Fruit fly (Drosophila melanogaster) whole organism, wandering third instar larva: ENCODE results near the gene Sgs3.

ENCODE experiments used
- Abd-B ChIP-seq: fragments of >200 bp; optimal IDR thresholded peaks from 2 replicates; lab custom pipeline; 2017; ENCODE audit warnings: missing biosample characterization, missing genetic modification characterization
- CG32264 ChIP-seq: fragments of 200-800 bp; sonication (Bioruptor generic); optimal IDR thresholded peaks from 2 replicates; lab custom pipeline; 2016; ENCODE audit warnings: missing biosample characterization, missing genetic modification characterization
- CG9705 ChIP-seq: fragments of 200-800 bp; sonication (Bioruptor generic); optimal IDR thresholded peaks from 2 replicates; lab custom pipeline; 2018; ENCODE audit warnings: missing biosample characterization, mild to moderate bottlenecking, missing genetic modification characterization
- CrebA ChIP-seq: fragments of 200-800 bp; sonication (Bioruptor generic); optimal IDR thresholded peaks from 2 replicates; lab custom pipeline; 2016; ENCODE audit warnings: missing biosample characterization, mild to moderate bottlenecking, missing genetic modification characterization, borderline replicate concordance
- Dfd ChIP-seq: fragments of >200 bp; optimal IDR thresholded peaks from 2 replicates; lab custom pipeline; 2017; ENCODE audit warnings: missing biosample characterization, missing genetic modification characterization
- Dif ChIP-seq: fragments of 200-275, 200-300 bp; sonication (Bioruptor generic); optimal IDR thresholded peaks from 2 replicates; lab custom pipeline; 2018; ENCODE audit warnings: missing biosample characterization, missing genetic modification characterization; ENCODE audit not compliant: partially characterized antibody
- GATAd ChIP-seq: sonication (Bioruptor generic); optimal IDR thresholded peaks from 2 replicates; lab custom pipeline; 2016; ENCODE audit warnings: missing biosample characterization, missing genetic modification characterization
- HLH106 ChIP-seq: fragments of 200-800 bp; optimal IDR thresholded peaks from 3 replicates; lab custom pipeline; 2019; ENCODE audit warnings: missing biosample characterization, mild to moderate bottlenecking, missing genetic modification characterization, moderate library complexity
- Hnf4 ChIP-seq: fragments of 200-800 bp; sonication (Bioruptor generic); optimal IDR thresholded peaks from 2 replicates; lab custom pipeline; 2016; ENCODE audit warnings: missing biosample characterization, mild to moderate bottlenecking, missing genetic modification characterization
- Hr78 ChIP-seq: fragments of >200 bp; optimal IDR thresholded peaks from 2 replicates; lab custom pipeline; 2017; ENCODE audit warnings: missing biosample characterization, missing genetic modification characterization
- Hr83 ChIP-seq: fragments of 200-300 bp; sonication (Bioruptor generic); optimal IDR thresholded peaks from 2 replicates; lab custom pipeline; 2016; ENCODE audit warnings: missing biosample characterization, mild to moderate bottlenecking, missing genetic modification characterization, moderate library complexity; ENCODE audit not compliant: poor library complexity, severe bottlenecking
- Jra ChIP-seq: sonication (Bioruptor generic); optimal IDR thresholded peaks from 2 replicates; lab custom pipeline; 2016; ENCODE audit warnings: missing biosample characterization, missing genetic modification characterization
- Mio ChIP-seq: sonication (Bioruptor generic); optimal IDR thresholded peaks from 2 replicates; lab custom pipeline; 2016; ENCODE audit warnings: missing biosample characterization, missing genetic modification characterization
- Myc ChIP-seq: fragments of >200 bp; optimal IDR thresholded peaks from 2 replicates; lab custom pipeline; 2017
- N ChIP-seq: fragments of >200 bp; optimal IDR thresholded peaks from 2 replicates; lab custom pipeline; 2018; ENCODE audit warnings: missing biosample characterization, missing external identifiers, missing genetic modification characterization
- OdsH ChIP-seq: fragments of 200-800 bp; sonication (Bioruptor generic); optimal IDR thresholded peaks from 2 replicates; lab custom pipeline; 2016; ENCODE audit warnings: missing biosample characterization, mild to moderate bottlenecking, missing genetic modification characterization
- Rel ChIP-seq, 2 experiments: fragments of 200-800 bp; sonication (Bioruptor generic) in 1 of 2; optimal IDR thresholded peaks; 2 replicates in 1 of 2; 3 replicates in 1 of 2; lab custom pipeline; 2016 to 2019; ENCODE audit warnings: mild to moderate bottlenecking in 2 of 2, missing biosample characterization in 2 of 2, missing genetic modification characterization in 2 of 2, moderate library complexity in 1 of 2
- Sp1 ChIP-seq: fragments of 200-800 bp; sonication (Bioruptor generic); optimal IDR thresholded peaks from 3 replicates; lab custom pipeline; 2019; ENCODE audit warnings: missing biosample characterization, mild to moderate bottlenecking, missing genetic modification characterization, moderate library complexity
- Vsx2 ChIP-seq: fragments of 200-300, 225-300 bp; sonication (Bioruptor generic); optimal IDR thresholded peaks from 2 replicates; lab custom pipeline; 2018; ENCODE audit warnings: missing biosample characterization, missing genetic modification characterization; ENCODE audit not compliant: partially characterized antibody
- br ChIP-seq: fragments of 200-800 bp; sonication (Bioruptor generic); optimal IDR thresholded peaks from 2 replicates; lab custom pipeline; 2016; ENCODE audit warnings: missing biosample characterization, missing genetic modification characterization
- brk ChIP-seq: fragments of 200-800 bp; sonication (Bioruptor generic); optimal IDR thresholded peaks from 2 replicates; lab custom pipeline; 2016; ENCODE audit warnings: missing biosample characterization, mild to moderate bottlenecking, missing genetic modification characterization
- dl ChIP-seq, 2 experiments: fragments of 175-275, 200-275 bp in 1 of 2; fragments of 200-275 bp in 1 of 2; sonication (Bioruptor generic); optimal IDR thresholded peaks; lab custom pipeline; 2018; ENCODE audit warnings: mild to moderate bottlenecking in 2 of 2, missing biosample characterization in 2 of 2, missing genetic modification characterization in 2 of 2, moderate library complexity in 2 of 2; ENCODE audit not compliant: partially characterized antibody in 2 of 2, insufficient read depth in 1 of 2
- dmrt93B ChIP-seq: fragments of 200-800 bp; sonication (Bioruptor generic); optimal IDR thresholded peaks from 2 replicates; lab custom pipeline; 2018; ENCODE audit warnings: missing biosample characterization, mild to moderate bottlenecking, missing genetic modification characterization
- dsf ChIP-seq: sonication (Bioruptor generic); optimal IDR thresholded peaks from 2 replicates; lab custom pipeline; 2016; ENCODE audit warnings: missing biosample characterization, missing genetic modification characterization, borderline replicate concordance
- ey ChIP-seq: fragments of 200-800 bp; sonication (Bioruptor generic); optimal IDR thresholded peaks from 2 replicates; lab custom pipeline; 2016; ENCODE audit warnings: missing biosample characterization, missing genetic modification characterization
- foxo ChIP-seq, 2 experiments: fragments of 200-800 bp; sonication (Bioruptor generic); optimal IDR thresholded peaks; 2 replicates in 1 of 2; 3 replicates in 1 of 2; lab custom pipeline; 2016 to 2017; ENCODE audit warnings: missing biosample characterization in 2 of 2, missing genetic modification characterization in 2 of 2
- h ChIP-seq: fragments of 200-800 bp; sonication (Bioruptor generic); optimal IDR thresholded peaks from 3 replicates; lab custom pipeline; 2016; ENCODE audit warnings: missing biosample characterization, mild to moderate bottlenecking, missing genetic modification characterization
- jim ChIP-seq: fragments of 175-275, 200-325 bp; sonication (Bioruptor generic); optimal IDR thresholded peaks from 2 replicates; lab custom pipeline; 2016; ENCODE audit warnings: missing biosample characterization, mild to moderate bottlenecking, missing genetic modification characterization
- pan ChIP-seq: fragments of >200 bp; optimal IDR thresholded peaks from 2 replicates; lab custom pipeline; 2017
- psq ChIP-seq: fragments of 200-800 bp; sonication (Bioruptor generic); optimal IDR thresholded peaks from 3 replicates; lab custom pipeline; 2017; ENCODE audit warnings: missing biosample characterization, mild to moderate bottlenecking, missing genetic modification characterization, moderate library complexity
- rgr ChIP-seq: fragments of 200-800 bp; sonication (Bioruptor generic); optimal IDR thresholded peaks from 3 replicates; lab custom pipeline; 2016; ENCODE audit warnings: missing biosample characterization, mild to moderate bottlenecking, missing genetic modification characterization
- sage ChIP-seq: fragments of 200-800 bp; sonication (Bioruptor generic); optimal IDR thresholded peaks from 2 replicates; lab custom pipeline; 2016; ENCODE audit warnings: missing biosample characterization, mild to moderate bottlenecking, missing genetic modification characterization
- sv ChIP-seq: fragments of 200-800 bp; sonication (Bioruptor generic); optimal IDR thresholded peaks from 3 replicates; lab custom pipeline; 2016; ENCODE audit warnings: missing biosample characterization, missing genetic modification characterization
- tai ChIP-seq: sonication (Bioruptor generic); optimal IDR thresholded peaks from 2 replicates; lab custom pipeline; 2016; ENCODE audit warnings: missing biosample characterization, missing genetic modification characterization
- usp ChIP-seq: fragments of >200 bp; optimal IDR thresholded peaks from 2 replicates; lab custom pipeline; 2017; ENCODE audit warnings: missing biosample characterization, missing genetic modification characterization

The Sgs3 gene

dm6 chr3L:11547302-11547994 is 35.4 kb downstream of the Sgs3 start:
- TF ChIP-seq Rel (GFP tag; optimal IDR thresholded peaks at IDR 0.05; lab: Kevin White, UChicago): no peak
- no peak for TF ChIP-seq Rel (tag; optimal IDR thresholded peaks at IDR 0.05; lab: Kevin White, UChicago)
- TF ChIP-seq tai (GFP tag; lab: Kevin White, UChicago): no peak
- no peak for TF ChIP-seq OdsH (GFP tag; lab: Kevin White, UChicago)
- TF ChIP-seq h (GFP tag; lab: Kevin White, UChicago): no peak
- TF ChIP-seq N: no peak
- no peak for TF ChIP-seq rgr (GFP tag; lab: Kevin White, UChicago)
- TF ChIP-seq CG9705 (GFP tag; lab: Kevin White, UChicago): no peak

- no peak for TF ChIP-seq usp
- no peak for TF ChIP-seq OdsH (GFP tag; lab: Kevin White, UChicago)
- TF ChIP-seq dmrt93B (GFP tag; lab: Kevin White, UChicago): no peak
- TF ChIP-seq Jra: no peak
- no peak for TF ChIP-seq CG32264 (GFP tag; lab: Kevin White, UChicago)
- no peak for TF ChIP-seq br (GFP tag; lab: Kevin White, UChicago)
- no peak for TF ChIP-seq brk (GFP tag; lab: Kevin White, UChicago)
- no peak for TF ChIP-seq Dif (GFP tag; lab: Kevin White, UChicago)
- no peak for TF ChIP-seq foxo (GFP tag; optimal IDR thresholded peaks at IDR 0.05; lab: Kevin White, UChicago)
- no peak for TF ChIP-seq h (GFP tag; lab: Kevin White, UChicago)
- TF ChIP-seq pan (lab: Kevin White, UChicago): no peak
- no peak for TF ChIP-seq sv (GFP tag; lab: Kevin White, UChicago)
- TF ChIP-seq ey: no peak
- TF ChIP-seq sage (GFP tag; lab: Kevin White, UChicago): no peak
Observed at dm6 chr3L:11548009-11548408, 36.0 kb downstream of the Sgs3 start.

- no peak for TF ChIP-seq CG32264 (GFP tag; lab: Kevin White, UChicago)
- no peak for TF ChIP-seq usp
- no peak for TF ChIP-seq Sp1 (GFP tag; lab: Kevin White, UChicago)
- TF ChIP-seq foxo (GFP tag; optimal IDR thresholded peaks at IDR 0.05; lab: Kevin White, UChicago): no peak
- TF ChIP-seq CG9705 (GFP tag; lab: Kevin White, UChicago): no peak
- no peak for TF ChIP-seq Abd-B
- TF ChIP-seq OdsH (GFP tag; lab: Kevin White, UChicago): no peak
- TF ChIP-seq sv (GFP tag; lab: Kevin White, UChicago): no peak
- no peak for TF ChIP-seq dsf (GFP tag; lab: Kevin White, UChicago)
- no peak for TF ChIP-seq Mio (GFP tag; lab: Kevin White, UChicago)
- TF ChIP-seq, all 38 proteins: peak for 0
Observed at dm6 chr3L:11549432-11549831, 37.4 kb downstream of the Sgs3 start.

dm6 chr3L:11550359-11551056 is 38.5 kb downstream of the Sgs3 start:
- TF ChIP-seq Rel (GFP tag; optimal IDR thresholded peaks at IDR 0.05; lab: Kevin White, UChicago) (no peak), Rel (tag; optimal IDR thresholded peaks at IDR 0.05; lab: Kevin White, UChicago) (no peak), Hr83 (no peak), usp (no peak)

dm6 chr3L:11551949-11552348 is 39.9 kb downstream of the Sgs3 start:
- no peak for TF ChIP-seq sv (GFP tag; lab: Kevin White, UChicago)
- TF ChIP-seq jim: no peak
- TF ChIP-seq Mio (GFP tag; lab: Kevin White, UChicago): no peak
- no peak for TF ChIP-seq dsf (GFP tag; lab: Kevin White, UChicago)
- no peak for TF ChIP-seq Hr83
- no peak for TF ChIP-seq Dfd (GFP tag; lab: Kevin White, UChicago)
- TF ChIP-seq Abd-B: no peak
- TF ChIP-seq GATAd (GFP tag; lab: Kevin White, UChicago): no peak
- no peak for TF ChIP-seq Dif (GFP tag; lab: Kevin White, UChicago)
- TF ChIP-seq dl (GFP tag; optimal IDR thresholded peaks at IDR 0.05; lab: Kevin White, UChicago; ENCODE audit: insufficient read depth in 1 of 2, partially characterized antibody in 2 of 2): no peak
- peak in 1 of 2 experiments; percentile 43 for TF ChIP-seq foxo (GFP tag; optimal IDR thresholded peaks at IDR 0.05; lab: Kevin White, UChicago)
- no peak for TF ChIP-seq Vsx2 (GFP tag; lab: Kevin White, UChicago)
- no peak for TF ChIP-seq CrebA (GFP tag; lab: Kevin White, UChicago)
- TF ChIP-seq brk (GFP tag; lab: Kevin White, UChicago): peak; percentile 1
- TF ChIP-seq pan (lab: Kevin White, UChicago): no peak
- no peak for TF ChIP-seq Myc (lab: Kevin White, UChicago)
- peak; percentile 12 for TF ChIP-seq psq (GFP tag; lab: Kevin White, UChicago)
- peak; percentile 43 for TF ChIP-seq rgr (GFP tag; lab: Kevin White, UChicago)
- TF ChIP-seq OdsH (GFP tag; lab: Kevin White, UChicago): peak; percentile 28
- no peak for TF ChIP-seq CG32264 (GFP tag; lab: Kevin White, UChicago)
- no peak for TF ChIP-seq Hr78 (GFP tag; lab: Kevin White, UChicago)
- peak; percentile 39 for TF ChIP-seq ey
- TF ChIP-seq HLH106: peak; percentile 23
- peak; percentile 15 for TF ChIP-seq br (GFP tag; lab: Kevin White, UChicago)
- TF ChIP-seq h (GFP tag; lab: Kevin White, UChicago): peak; percentile 26
- peak; percentile 21 for TF ChIP-seq Hnf4 (GFP tag; lab: Kevin White, UChicago)
- TF ChIP-seq sage (GFP tag; lab: Kevin White, UChicago): no peak
- TF ChIP-seq CG9705 (GFP tag; lab: Kevin White, UChicago): no peak
- peak; percentile 29 for TF ChIP-seq Sp1 (GFP tag; lab: Kevin White, UChicago)
- no peak for TF ChIP-seq Jra
- TF ChIP-seq usp: no peak
